Fruit fly (Drosophila melanogaster): ENCODE data around the gene CG12194.
A peak's percentile ranks its signal among the peaks of the same experiment; 100 is the strongest.

DNA sequence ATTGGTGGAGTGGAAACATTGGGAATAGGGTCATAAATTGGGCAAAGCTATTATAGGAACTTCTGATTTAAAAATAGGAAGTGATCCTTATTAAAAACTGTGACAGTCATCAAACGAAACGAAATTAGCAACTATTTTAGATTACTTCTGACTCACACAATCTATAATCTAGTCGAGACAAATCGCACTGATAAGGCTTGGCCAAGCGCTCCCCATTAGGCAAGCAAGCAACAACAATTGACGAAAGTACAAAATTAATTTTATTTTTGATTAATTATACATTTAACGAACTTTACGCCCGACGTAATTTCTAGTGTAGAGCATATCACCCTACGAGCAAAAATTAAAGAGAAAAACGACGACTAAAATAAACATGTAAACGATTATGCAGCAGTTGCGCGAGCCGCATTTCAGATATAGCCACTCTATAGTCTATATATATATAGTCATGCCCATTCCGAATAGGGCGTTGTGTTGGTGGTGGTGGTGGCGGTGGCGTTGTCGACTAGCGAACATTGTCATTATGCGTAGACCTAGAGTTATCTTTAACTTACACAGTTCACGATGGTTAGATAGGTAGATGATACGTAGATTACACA, 3.0 kb upstream of the CG12194 start, which contains the start of gene Ir25a:
- TF ChIP-seq ovo (GFP tag; optimal IDR thresholded peaks at IDR 0.05) (no peak), bab1 (GFP tag; optimal IDR thresholded peaks at IDR 0.05) (no peak), CG7045 (GFP tag; optimal IDR thresholded peaks at IDR 0.05) (no peak), CG5204 (GFP tag; optimal IDR thresholded peaks at IDR 0.05) (no peak), CG14711 (tag; optimal IDR thresholded peaks at IDR 0.05) (no peak), kay (GFP tag; ENCODE audit: borderline replicate concordance) (peak; percentile 96), toe (GFP tag; optimal IDR thresholded peaks at IDR 0.05) (no peak), CG7101 (tag; optimal IDR thresholded peaks at IDR 0.05) (no peak), cic (GFP tag; optimal IDR thresholded peaks at IDR 0.05) (no peak), CG12768 (GFP tag; optimal IDR thresholded peaks at IDR 0.05) (no peak)
